Fruit fly (Drosophila melanogaster) whole organism, pupa: ENCODE data around the gene spri.

ENCODE experiments used
- CG10348 ChIP-seq: fragments of 200-800 bp; sonication (Bioruptor generic); IDR thresholded peaks from 2 replicates; pipeline ENCODE4 v1.3.6; 2022; ENCODE audit warnings: missing biosample characterization, missing genetic modification characterization
- CG12605 ChIP-seq: fragments of 200-800 bp; sonication (Bioruptor generic); IDR thresholded peaks from 2 replicates; pipeline ENCODE4 v1.3.6; 2022; ENCODE audit warnings: missing biosample characterization, missing genetic modification characterization
- CG13204 ChIP-seq: fragments of 200-800 bp; sonication (Bioruptor generic); optimal IDR thresholded peaks from 2 replicates; lab custom pipeline; 2018; ENCODE audit warnings: missing biosample characterization, mild to moderate bottlenecking, missing genetic modification characterization, moderate library complexity
- CG14655 ChIP-seq: fragments of 200-800 bp; sonication (Bioruptor generic); optimal IDR thresholded peaks from 3 replicates; lab custom pipeline; 2017; ENCODE audit warnings: mild to moderate bottlenecking, missing biosample characterization, missing genetic modification reagents, missing genetic modification characterization
- CG17806 ChIP-seq: fragments of 200-800 bp; sonication (Bioruptor generic); optimal IDR thresholded peaks from 2 replicates; lab custom pipeline; 2018; ENCODE audit warnings: missing biosample characterization, mild to moderate bottlenecking, missing genetic modification characterization, moderate library complexity
- CG32121 ChIP-seq: fragments of 200-800 bp; sonication (Bioruptor generic); IDR thresholded peaks from 2 replicates; pipeline ENCODE4 v1.3.6; 2022; ENCODE audit warnings: missing biosample characterization, missing genetic modification characterization
- CG8159 ChIP-seq: fragments of 200-800 bp; sonication (Bioruptor generic); optimal IDR thresholded peaks from 3 replicates; lab custom pipeline; 2018; ENCODE audit warnings: missing biosample characterization, mild to moderate bottlenecking, missing genetic modification characterization, moderate library complexity
- CG9948 ChIP-seq: fragments of 200-800 bp; sonication (Bioruptor generic); optimal IDR thresholded peaks from 2 replicates; lab custom pipeline; 2018; ENCODE audit warnings: missing biosample characterization, mild to moderate bottlenecking, missing genetic modification characterization, moderate library complexity
- EcR ChIP-seq: fragments of 200-800 bp; sonication (Bioruptor generic); optimal IDR thresholded peaks from 3 replicates; lab custom pipeline; 2019; ENCODE audit warnings: missing biosample characterization, missing genetic modification characterization, mild to moderate bottlenecking, moderate library complexity, missing genetic modification reagents
- Pif1A ChIP-seq: fragments of 200-800 bp; sonication (Bioruptor generic); optimal IDR thresholded peaks from 3 replicates; lab custom pipeline; 2016; ENCODE audit warnings: missing biosample characterization, missing genetic modification characterization
- Snoo ChIP-seq: fragments of 200-800 bp; sonication (Bioruptor generic); optimal IDR thresholded peaks from 3 replicates; lab custom pipeline; 2017; ENCODE audit warnings: missing biosample characterization, mild to moderate bottlenecking, missing genetic modification characterization, inconsistent platforms
- fd96Ca ChIP-seq: fragments of 200-800 bp; sonication (Bioruptor generic); IDR thresholded peaks from 3 replicates; pipeline ENCODE4 v1.3.6; 2022; ENCODE audit warnings: missing biosample characterization, missing genetic modification characterization

- TF ChIP-seq CG14655 (GFP tag; lab: Kevin White, UChicago) (no peak), Snoo (tag; lab: Kevin White, UChicago) (no peak), CG10348 (GFP tag; lab: Robert Waterston, UW) (no peak), CG8159 (tag; lab: Kevin White, UChicago) (no peak), fd96Ca (GFP tag; lab: Robert Waterston, UW) (no peak), EcR (GFP tag; lab: Kevin White, UChicago) (no peak), CG9948 (tag; lab: Kevin White, UChicago) (no peak), Pif1A (GFP tag; lab: Kevin White, UChicago) (no peak), CG13204 (GFP tag; lab: Kevin White, UChicago) (no peak), CG32121 (no peak), CG17806 (tag; lab: Kevin White, UChicago) (no peak), CG12605 (GFP tag; lab: Robert Waterston, UW) (no peak)
Observed at dm6 chrX:10464531-10464930, 120.7 kb downstream of the spri start.
